Worm (Caenorhabditis elegans) whole organism, L2 larva: ENCODE measurements around the gene cah-4.

Experiments used
- C34F6.9 ChIP-seq: fragments of 150-350 bp; optimal IDR thresholded peaks from 2 replicates; lab custom pipeline; 2014; ENCODE audit warnings: missing biosample characterization, missing genetic modification characterization
- R02D3.7 ChIP-seq: fragments of 150-350 bp; optimal IDR thresholded peaks from 2 replicates; lab custom pipeline; 2014; ENCODE audit warnings: missing biosample characterization, missing genetic modification characterization
- ZK546.5 ChIP-seq: sonication (generic microtip); optimal IDR thresholded peaks from 2 replicates; lab custom pipeline; 2017; ENCODE audit warnings: missing biosample characterization, missing genetic modification characterization
- alr-1 ChIP-seq: fragments of 150-350 bp; optimal IDR thresholded peaks from 2 replicates; lab custom pipeline; 2014; ENCODE audit warnings: missing biosample characterization, missing genetic modification characterization
- aly-2 ChIP-seq: fragments of 150-350 bp; optimal IDR thresholded peaks from 2 replicates; lab custom pipeline; 2014; ENCODE audit warnings: missing biosample characterization, missing genetic modification characterization
- ama-1 ChIP-seq: fragments of 150-350 bp; optimal IDR thresholded peaks from 2 replicates; lab custom pipeline; 2018; ENCODE audit warnings: inconsistent platforms
- blmp-1 ChIP-seq: sonication (generic microtip); optimal IDR thresholded peaks from 2 replicates; lab custom pipeline; 2017; ENCODE audit warnings: missing genetic modification characterization, mild to moderate bottlenecking, missing compliant biosample characterization, antibody characterized with exemption, moderate library complexity; ENCODE audit not compliant: insufficient read depth
- ceh-16 ChIP-seq: fragments of 150-350 bp; optimal IDR thresholded peaks from 2 replicates; lab custom pipeline; 2014; ENCODE audit warnings: missing biosample characterization, missing genetic modification characterization
- ceh-82 ChIP-seq: fragments of 150-350 bp; optimal IDR thresholded peaks from 2 replicates; lab custom pipeline; 2014; ENCODE audit warnings: missing biosample characterization, missing genetic modification characterization
- dmd-4 ChIP-seq: sonication (generic microtip); optimal IDR thresholded peaks from 2 replicates; lab custom pipeline; 2017; ENCODE audit warnings: missing biosample characterization, missing genetic modification characterization
- elt-1 ChIP-seq: fragments of 150-350 bp; optimal IDR thresholded peaks from 2 replicates; lab custom pipeline; 2014; ENCODE audit warnings: missing biosample characterization, missing genetic modification characterization
- elt-3 ChIP-seq: sonication (generic microtip); optimal IDR thresholded peaks from 2 replicates; lab custom pipeline; 2017; ENCODE audit warnings: missing biosample characterization, missing genetic modification characterization
- fos-1 ChIP-seq: fragments of 150-350 bp; optimal IDR thresholded peaks from 2 replicates; lab custom pipeline; 2014; ENCODE audit warnings: missing biosample characterization, missing genetic modification characterization
- gmeb-1 ChIP-seq: fragments of 150-350 bp; optimal IDR thresholded peaks from 2 replicates; lab custom pipeline; 2014; ENCODE audit warnings: missing biosample characterization, missing genetic modification characterization
- lin-11 ChIP-seq: fragments of 150-350 bp; sonication (generic microtip); optimal IDR thresholded peaks from 2 replicates; lab custom pipeline; 2014; ENCODE audit warnings: missing biosample characterization, missing genetic modification characterization, inconsistent platforms, mixed read lengths
- lin-39 ChIP-seq: fragments of 150-350 bp; optimal IDR thresholded peaks from 2 replicates; lab custom pipeline; 2014; ENCODE audit warnings: missing biosample characterization, missing genetic modification reagents, missing genetic modification characterization
- lsy-2 ChIP-seq, 2 experiments: fragments of 150-350 bp in 1 of 2; sonication (generic microtip) in 1 of 2; optimal IDR thresholded peaks; 2 replicates each; lab custom pipeline; 2014 to 2017; ENCODE audit warnings: missing biosample characterization in 2 of 2, missing genetic modification characterization in 2 of 2
- mab-5 ChIP-seq: fragments of 150-350 bp; optimal IDR thresholded peaks from 2 replicates; lab custom pipeline; 2014; ENCODE audit warnings: missing biosample characterization, missing genetic modification characterization
- mbf-1 ChIP-seq: sonication (generic microtip); optimal IDR thresholded peaks from 2 replicates; lab custom pipeline; 2017; ENCODE audit warnings: missing biosample characterization, missing genetic modification characterization
- mdl-1 ChIP-seq, 2 experiments: fragments of 150-350 bp in 1 of 2; sonication (generic microtip) in 1 of 2; optimal IDR thresholded peaks; 2 replicates each; lab custom pipeline; 2017; ENCODE audit warnings: missing biosample characterization in 2 of 2, missing genetic modification characterization in 2 of 2
- nhr-10 ChIP-seq: sonication (generic microtip); optimal IDR thresholded peaks from 2 replicates; lab custom pipeline; 2017; ENCODE audit warnings: missing biosample characterization, missing genetic modification characterization
- nhr-11 ChIP-seq: fragments of 150-350 bp; optimal IDR thresholded peaks from 2 replicates; lab custom pipeline; 2014; ENCODE audit warnings: missing biosample characterization, missing genetic modification characterization
- nhr-129 ChIP-seq: fragments of 150-350 bp; optimal IDR thresholded peaks from 2 replicates; lab custom pipeline; 2014; ENCODE audit warnings: missing biosample characterization, missing genetic modification characterization
- nhr-23 ChIP-seq: fragments of 150-350 bp; optimal IDR thresholded peaks from 2 replicates; lab custom pipeline; 2014; ENCODE audit warnings: missing biosample characterization, missing genetic modification reagents, missing genetic modification characterization
- nhr-237 ChIP-seq: fragments of 150-350 bp; optimal IDR thresholded peaks from 2 replicates; lab custom pipeline; 2014; ENCODE audit warnings: missing biosample characterization, missing genetic modification characterization
- nhr-25 ChIP-seq: fragments of 150-350 bp; sonication (generic microtip); optimal IDR thresholded peaks from 3 replicates; lab custom pipeline; 2014; ENCODE audit warnings: missing biosample characterization, missing genetic modification characterization
- nhr-77 ChIP-seq: fragments of 150-350 bp; optimal IDR thresholded peaks from 2 replicates; lab custom pipeline; 2014; ENCODE audit warnings: missing biosample characterization, missing genetic modification characterization
- peb-1 ChIP-seq: fragments of 150-350 bp; optimal IDR thresholded peaks from 2 replicates; lab custom pipeline; 2014; ENCODE audit warnings: missing biosample characterization, missing genetic modification characterization
- sem-4 ChIP-seq: fragments of 150-350 bp; optimal IDR thresholded peaks from 2 replicates; lab custom pipeline; 2014; ENCODE audit warnings: missing biosample characterization, missing genetic modification reagents, missing genetic modification characterization
- skn-1 ChIP-seq: sonication (generic microtip); optimal IDR thresholded peaks from 2 replicates; lab custom pipeline; 2017; ENCODE audit warnings: missing biosample characterization, missing genetic modification characterization
- sma-3 ChIP-seq: sonication (generic microtip); optimal IDR thresholded peaks from 2 replicates; lab custom pipeline; 2016; ENCODE audit warnings: missing genetic modification reagents, missing genetic modification characterization, missing compliant biosample characterization
- sma-9 ChIP-seq, 2 experiments: fragments of 150-350 bp in 1 of 2; sonication (generic microtip) in 1 of 2; optimal IDR thresholded peaks; 2 replicates each; lab custom pipeline; 2014 to 2016; ENCODE audit warnings: missing genetic modification characterization in 2 of 2, mild to moderate bottlenecking in 1 of 2, missing biosample characterization in 1 of 2, missing compliant biosample characterization in 1 of 2, missing genetic modification reagents in 1 of 2, moderate library complexity in 1 of 2
- snpc-4 ChIP-seq: fragments of 150-350 bp; optimal IDR thresholded peaks from 2 replicates; lab custom pipeline; 2014; ENCODE audit warnings: missing biosample characterization, missing genetic modification characterization
- unc-39 ChIP-seq: fragments of 150-350 bp; optimal IDR thresholded peaks from 2 replicates; lab custom pipeline; 2014; ENCODE audit warnings: missing biosample characterization, missing genetic modification characterization
- unc-62 ChIP-seq: fragments of 150-350 bp; optimal IDR thresholded peaks from 2 replicates; lab custom pipeline; 2014; ENCODE audit warnings: missing biosample characterization, missing genetic modification reagents, missing genetic modification characterization
- zag-1 ChIP-seq: fragments of 150-350 bp; optimal IDR thresholded peaks from 2 replicates; lab custom pipeline; 2014; ENCODE audit warnings: missing biosample characterization, missing genetic modification characterization
- ztf-1 ChIP-seq: fragments of 200-800 bp; sonication (Bioruptor generic); conservative IDR thresholded peaks from 2 replicates; pipeline ENCODE4 v1.3.6; 2022; ENCODE audit warnings: missing genetic modification characterization, missing compliant biosample characterization
- ztf-11 ChIP-seq: sonication (generic microtip); optimal IDR thresholded peaks from 2 replicates; lab custom pipeline; 2017; ENCODE audit warnings: missing biosample characterization, missing genetic modification characterization
- ztf-4 ChIP-seq: fragments of 150-350 bp; optimal IDR thresholded peaks from 2 replicates; lab custom pipeline; 2014; ENCODE audit warnings: missing biosample characterization, missing genetic modification characterization

Gene cah-4

DNA sequence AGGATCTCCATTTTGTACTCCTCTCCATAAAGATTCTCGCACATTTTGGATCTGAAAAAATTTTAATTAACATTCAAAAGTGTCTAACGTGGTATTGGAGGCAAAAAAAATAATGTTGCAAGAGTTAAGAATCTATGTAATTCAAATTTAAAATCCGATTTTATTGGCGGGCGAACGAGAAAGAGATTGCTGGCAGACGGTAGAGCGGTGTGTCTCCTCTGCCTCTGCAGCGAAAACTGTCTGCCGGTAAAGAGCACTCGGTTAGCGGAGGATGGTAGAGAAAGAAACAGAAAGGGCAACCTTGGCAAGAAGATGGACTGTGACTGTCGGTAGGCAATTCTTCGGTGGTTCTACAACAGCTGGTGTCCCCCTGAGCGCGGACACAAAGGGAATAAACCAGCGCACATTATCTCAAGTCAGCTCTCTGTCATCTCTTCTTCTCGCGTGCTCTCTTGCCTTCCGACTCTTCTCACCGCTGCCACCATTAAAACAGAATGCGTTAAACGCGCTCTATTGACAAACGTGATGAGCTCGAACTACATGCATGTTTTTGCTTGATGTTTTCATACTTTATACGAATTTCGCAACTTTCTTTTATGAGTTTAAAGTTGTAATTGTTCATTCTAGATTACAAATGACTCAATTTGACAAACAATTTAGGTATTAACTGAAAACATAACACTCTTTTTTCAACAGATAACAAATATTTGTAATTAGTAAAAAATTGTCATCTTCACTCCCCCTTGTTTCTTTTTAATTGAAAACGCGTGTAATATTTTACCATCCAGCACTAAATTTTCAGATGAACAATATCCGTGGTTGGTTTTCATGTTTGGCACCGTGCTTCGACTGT, 23.3 kb upstream of the cah-4 start, which contains the start of the genes cdk-4 and F18H3.1 (continued):
- TF ChIP-seq C34F6.9 (tag; lab: Kevin White, UChicago) (peak; percentile 81), snpc-4 (tag; lab: Kevin White, UChicago) (no peak)

DNA sequence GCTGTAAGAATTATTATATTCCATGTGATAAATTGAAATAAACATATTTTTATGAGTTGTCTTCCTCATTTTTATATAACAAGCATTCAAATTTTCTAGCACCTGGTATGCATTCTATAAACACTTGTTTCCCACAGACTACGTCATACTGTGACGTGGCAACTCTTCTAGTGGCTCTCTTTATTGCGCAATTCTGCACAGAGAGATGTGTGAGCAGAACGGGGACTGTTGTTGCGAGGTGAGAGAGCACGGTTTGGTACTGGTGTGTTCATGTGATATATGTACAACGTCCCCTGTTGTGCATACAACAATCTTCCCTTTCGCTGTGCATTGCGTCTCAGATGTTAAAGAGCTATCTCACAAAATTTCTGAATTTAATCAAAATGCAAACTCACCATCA, 17.3 kb upstream of the cah-4 start:
- TF ChIP-seq ceh-82 (tag; lab: Kevin White, UChicago) (no peak), lin-11 (no peak), aly-2 (tag; lab: Kevin White, UChicago) (no peak), nhr-23 (tag; lab: Kevin White, UChicago) (no peak), ama-1 (no peak), sma-9 (GFP tag; optimal IDR thresholded peaks at IDR 0.05; lab: Kevin White, UChicago) (no peak), sma-9 (tag; optimal IDR thresholded peaks at IDR 0.05; lab: Kevin White, UChicago) (no peak), mbf-1 (tag; lab: Kevin White, UChicago) (no peak), elt-1 (tag; lab: Kevin White, UChicago) (no peak), nhr-25 (tag; lab: Kevin White, UChicago) (no peak), fos-1 (no peak)

- TF ChIP-seq ceh-16 (tag; lab: Kevin White, UChicago) (no peak), peb-1 (no peak), alr-1 (tag; lab: Kevin White, UChicago) (no peak), nhr-10 (no peak), dmd-4 (tag; lab: Kevin White, UChicago) (no peak), elt-1 (tag; lab: Kevin White, UChicago) (no peak), aly-2 (tag; lab: Kevin White, UChicago) (no peak), sma-9 (GFP tag; optimal IDR thresholded peaks at IDR 0.05; lab: Kevin White, UChicago) (peak; percentile 32), sma-9 (tag; optimal IDR thresholded peaks at IDR 0.05; lab: Kevin White, UChicago) (no peak), gmeb-1 (no peak), lin-39 (no peak), sem-4 (no peak), lsy-2 (tag; optimal IDR thresholded peaks at IDR 0.05; lab: Kevin White, UChicago) (peak in 1 of 2 experiments; percentile 8)
- TF ChIP-seq, all 48 proteins: peak for 2
These were observed 15.9 kb upstream of the cah-4 start for ce11 chrX:13526219-13527218.

DNA sequence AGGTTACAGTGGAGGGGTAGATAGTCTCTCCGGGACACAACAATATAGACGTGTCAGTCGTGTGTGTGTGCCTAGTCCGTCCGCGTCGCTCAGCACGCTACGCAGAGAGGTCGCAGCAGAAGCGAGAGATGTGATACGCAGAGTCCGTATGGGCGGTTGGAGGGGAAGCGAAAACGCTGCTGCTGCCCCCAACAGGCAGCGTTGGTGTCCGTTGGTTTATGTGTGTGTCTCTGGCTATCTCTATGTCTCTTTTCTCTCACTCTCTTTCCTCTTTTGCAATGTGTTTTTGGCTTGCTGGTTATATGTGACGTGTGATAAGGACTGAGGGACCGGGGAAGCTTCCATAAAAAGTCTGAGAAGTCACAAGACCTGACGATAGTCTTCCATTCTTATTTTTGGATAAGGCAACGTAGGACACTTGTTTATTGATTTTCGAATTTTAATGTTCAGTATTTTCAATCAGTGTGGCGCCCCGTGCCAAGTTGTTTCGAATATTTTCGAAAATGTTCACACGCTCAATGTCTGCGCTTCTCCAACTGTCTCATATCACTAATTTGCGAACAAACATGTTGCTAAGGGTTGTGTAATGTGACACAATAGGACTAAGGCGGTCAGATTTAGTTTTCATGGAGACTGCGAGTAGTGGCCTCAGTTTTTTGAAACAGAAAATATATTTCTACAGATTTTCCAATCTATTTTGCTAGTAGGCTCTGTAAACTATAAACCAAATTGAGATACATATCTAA, 14.9 kb upstream of the cah-4 start, which contains the start of gene pab-2:
TSS of gene pab-2 (minus strand) at position 69 of the 746 bp plus-strand sequence.
- TF ChIP-seq ceh-16 (tag; lab: Kevin White, UChicago) = peak; percentile 45
- TF ChIP-seq sma-9 (GFP tag; optimal IDR thresholded peaks at IDR 0.05; lab: Kevin White, UChicago) = peak; percentile 87
- no peak for TF ChIP-seq sma-9 (tag; optimal IDR thresholded peaks at IDR 0.05; lab: Kevin White, UChicago)
- TF ChIP-seq gmeb-1 = peak; percentile 53
- peak; percentile 4 to 70 for TF ChIP-seq lsy-2 (tag; optimal IDR thresholded peaks at IDR 0.05; lab: Kevin White, UChicago)
- TF ChIP-seq elt-1 (tag; lab: Kevin White, UChicago) = peak; percentile 12
- TF ChIP-seq ztf-4 (tag; lab: Kevin White, UChicago) = no peak
- TF ChIP-seq nhr-25 (tag; lab: Kevin White, UChicago) = peak; percentile 55
- no peak for TF ChIP-seq elt-3
- TF ChIP-seq mdl-1 (tag; optimal IDR thresholded peaks at IDR 0.05; lab: Kevin White, UChicago) = peak; percentile 59 to 70
- peak; percentile 74 for TF ChIP-seq mab-5 (tag; lab: Kevin White, UChicago)
- TF ChIP-seq ceh-82 (tag; lab: Kevin White, UChicago) = peak; percentile 36
- no peak for TF ChIP-seq ztf-11 (tag; lab: Kevin White, UChicago)
- TF ChIP-seq zag-1 (tag; lab: Kevin White, UChicago) = peak; percentile 81
- no peak for TF ChIP-seq aly-2 (tag; lab: Kevin White, UChicago)
- TF ChIP-seq nhr-237 (tag; lab: Kevin White, UChicago) = no peak
- TF ChIP-seq sma-3 (GFP tag; lab: Kevin White, UChicago) = peak; percentile 82
- peak; percentile 43 for TF ChIP-seq lin-11
- peak; percentile 61 for TF ChIP-seq snpc-4 (tag; lab: Kevin White, UChicago)
- no peak for TF ChIP-seq dmd-4 (tag; lab: Kevin White, UChicago)
- no peak for TF ChIP-seq skn-1 (tag; lab: Kevin White, UChicago)
- TF ChIP-seq unc-62 (GFP tag; lab: Kevin White, UChicago) = no peak
- no peak for TF ChIP-seq ZK546.5 (tag; lab: Kevin White, UChicago)
- no peak for TF ChIP-seq R02D3.7 (tag; lab: Kevin White, UChicago)
- TF ChIP-seq mbf-1 (tag; lab: Kevin White, UChicago) = no peak
- TF ChIP-seq nhr-11 (tag; lab: Kevin White, UChicago) = no peak
- TF ChIP-seq fos-1 = peak; percentile 89
- no peak for TF ChIP-seq alr-1 (tag; lab: Kevin White, UChicago)
- peak; percentile 79 for TF ChIP-seq nhr-129 (tag; lab: Kevin White, UChicago)
- peak; percentile 54 for TF ChIP-seq blmp-1 (tag; lab: Kevin White, UChicago)
- TF ChIP-seq nhr-77 (tag; lab: Kevin White, UChicago) = no peak
- no peak for TF ChIP-seq unc-39 (tag; lab: Kevin White, UChicago)
- TF ChIP-seq ztf-1 (GFP tag; lab: Robert Waterston, UW) = no peak
